Worm (Caenorhabditis elegans): ENCODE measurements around the gene calf-1.

ce11 chrV:20493271-20494231 lies 14.7 kb upstream of the calf-1 start, which contains the start of gene B0250.5:
- TF ChIP-seq ama-1 (optimal IDR thresholded peaks at IDR 0.05) (no peak), ets-7 (tag; optimal IDR thresholded peaks at IDR 0.05) (no peak), tra-4 (tag; optimal IDR thresholded peaks at IDR 0.05) (no peak), hnd-1 (tag; optimal IDR thresholded peaks at IDR 0.05) (no peak), sea-1 (GFP tag; conservative IDR thresholded peaks at IDR 0.05) (no peak), tbx-37 (GFP tag; conservative IDR thresholded peaks at IDR 0.05) (no peak), ceh-13 (GFP tag; optimal IDR thresholded peaks at IDR 0.05) (no peak), scrt-1 (GFP tag; IDR thresholded peaks at IDR 0.05) (no peak), aly-1 (tag; optimal IDR thresholded peaks at IDR 0.05) (no peak), flt-1 (GFP tag; IDR thresholded peaks at IDR 0.05) (no peak), ceh-36 (tag; optimal IDR thresholded peaks at IDR 0.05) (no peak), hmbx-1 (tag; optimal IDR thresholded peaks at IDR 0.05) (no peak)

All from whole organism, early embryonic.